Worm (Caenorhabditis elegans) whole organism, L4 larva: ENCODE data around the gene Y43F8A.1.

Experiments used
- ceh-62 ChIP-seq: sonication (generic microtip); optimal IDR thresholded peaks from 2 replicates; lab custom pipeline; 2017; ENCODE audit warnings: missing biosample characterization, missing genetic modification characterization
- egl-43 ChIP-seq: fragments of 200-800 bp; sonication (Bioruptor generic); IDR thresholded peaks from 2 replicates; pipeline ENCODE4 v1.3.6; 2022; ENCODE audit warnings: missing genetic modification reagents, missing genetic modification characterization, missing compliant biosample characterization
- pqm-1 ChIP-seq: sonication (generic microtip); optimal IDR thresholded peaks from 2 replicates; lab custom pipeline; 2017; ENCODE audit warnings: missing biosample characterization, missing genetic modification characterization
- rbr-2 ChIP-seq: sonication (generic microtip); optimal IDR thresholded peaks from 2 replicates; lab custom pipeline; 2016; ENCODE audit warnings: missing genotype, missing genetic modification characterization, missing compliant biosample characterization
- snpc-4 ChIP-seq: fragments of 150-350 bp; optimal IDR thresholded peaks from 2 replicates; lab custom pipeline; 2014; ENCODE audit warnings: missing biosample characterization, missing genetic modification characterization
- unc-39 ChIP-seq: sonication (generic microtip); optimal IDR thresholded peaks from 2 replicates; lab custom pipeline; 2017; ENCODE audit warnings: missing biosample characterization, missing genetic modification characterization

ce11 chrV:19329263-19329662 lies 41.0 kb upstream of the Y43F8A.1 start, which contains the start of gene fbxb-65:
- no peak for TF ChIP-seq egl-43
- no peak for TF ChIP-seq ceh-62 (tag; lab: Kevin White, UChicago)
- no peak for TF ChIP-seq snpc-4
- no peak for TF ChIP-seq pqm-1 (tag; lab: Kevin White, UChicago)
- no peak for TF ChIP-seq unc-39 (tag; lab: Kevin White, UChicago)
- TF ChIP-seq rbr-2 (tag; lab: Kevin White, UChicago) = no peak
